Worm (Caenorhabditis elegans) whole organism, young adult: ENCODE data around the gene srlf-15.
A peak's percentile ranks its signal among the peaks of the same experiment; 100 is the strongest.

Experiments
- B0336.3 ChIP-seq: fragments of 200-800 bp; sonication (Bioruptor generic); IDR thresholded peaks from 2 replicates; pipeline ENCODE4 v1.3.6; 2022; ENCODE audit warnings: missing genetic modification characterization, missing compliant biosample characterization
- F22D6.2 ChIP-seq: sonication (generic microtip); optimal IDR thresholded peaks from 2 replicates; lab custom pipeline; 2016; ENCODE audit warnings: mild to moderate bottlenecking, missing genetic modification characterization, missing compliant biosample characterization
- F33H1.4 ChIP-seq: fragments of 200-800 bp; sonication (Bioruptor generic); IDR thresholded peaks from 2 replicates; pipeline ENCODE4 v1.3.6; 2022; ENCODE audit warnings: missing genetic modification reagents, missing genetic modification characterization, missing compliant biosample characterization
- F55B11.4 ChIP-seq: sonication (generic microtip); optimal IDR thresholded peaks from 2 replicates; lab custom pipeline; 2016; ENCODE audit warnings: missing compliant biosample characterization, missing genetic modification characterization, borderline replicate concordance; ENCODE audit not compliant: insufficient read depth
- Y53F4B.3 ChIP-seq: fragments of 200-800 bp; sonication (Bioruptor generic); IDR thresholded peaks from 2 replicates; pipeline ENCODE4 v1.3.6; 2022; ENCODE audit warnings: missing genetic modification reagents, missing genetic modification characterization, missing compliant biosample characterization
- Y79H2A.3 ChIP-seq: fragments of 200-800 bp; sonication (Bioruptor generic); conservative IDR thresholded peaks from 2 replicates; pipeline ENCODE4 v1.3.6; 2022; ENCODE audit warnings: missing genetic modification reagents, missing genetic modification characterization, missing compliant biosample characterization
- ama-1 ChIP-seq, 3 experiments: fragments of 150-350 bp in 1 of 3; sonication (generic microtip) in 2 of 3; optimal IDR thresholded peaks; 2 replicates each; lab custom pipeline; 2014 to 2018; ENCODE audit warnings: missing biosample characterization in 2 of 3, missing genetic modification characterization in 2 of 3, missing genetic modification reagents in 2 of 3
- aptf-2 ChIP-seq: fragments of 200-800 bp; sonication (Bioruptor generic); conservative IDR thresholded peaks from 2 replicates; pipeline ENCODE4 v1.3.6; 2022; ENCODE audit warnings: missing genetic modification reagents, missing genetic modification characterization, missing compliant biosample characterization
- aptf-3 ChIP-seq: fragments of 200-800 bp; sonication (Bioruptor generic); IDR thresholded peaks from 2 replicates; pipeline ENCODE4 v1.3.6; 2022; ENCODE audit warnings: missing genetic modification characterization, missing compliant biosample characterization
- athp-1 ChIP-seq: sonication (generic microtip); optimal IDR thresholded peaks from 2 replicates; lab custom pipeline; 2017; ENCODE audit warnings: mild to moderate bottlenecking, missing genetic modification characterization, missing compliant biosample characterization
- ceh-27 ChIP-seq: fragments of 200-800 bp; sonication (Bioruptor generic); optimal IDR thresholded peaks from 2 replicates; lab custom pipeline; 2018; ENCODE audit warnings: mild to moderate bottlenecking, missing genetic modification characterization, moderate library complexity, missing compliant biosample characterization
- ceh-40 ChIP-seq: fragments of 200-800 bp; sonication (Bioruptor generic); IDR thresholded peaks from 2 replicates; pipeline ENCODE4 v1.3.6; 2022; ENCODE audit warnings: missing genetic modification characterization, missing compliant biosample characterization
- ceh-91 ChIP-seq: fragments of 200-800 bp; sonication (Bioruptor generic); IDR thresholded peaks from 2 replicates; pipeline ENCODE4 v1.3.6; 2022; ENCODE audit warnings: missing genetic modification reagents, missing genetic modification characterization, missing compliant biosample characterization
- egrh-3 ChIP-seq: fragments of 200-800 bp; sonication (Bioruptor generic); IDR thresholded peaks from 2 replicates; pipeline ENCODE4 v1.3.6; 2022; ENCODE audit warnings: missing genetic modification reagents, missing genetic modification characterization, missing compliant biosample characterization
- fkh-3 ChIP-seq: sonication (generic microtip); optimal IDR thresholded peaks from 2 replicates; lab custom pipeline; 2016; ENCODE audit warnings: mild to moderate bottlenecking, missing genetic modification characterization, missing compliant biosample characterization
- him-1 ChIP-seq: sonication (generic microtip); optimal IDR thresholded peaks from 2 replicates; lab custom pipeline; 2016; ENCODE audit warnings: missing genotype, missing genetic modification reagents, missing genetic modification characterization, missing compliant biosample characterization
- hrde-1 ChIP-seq: sonication (generic microtip); optimal IDR thresholded peaks from 2 replicates; lab custom pipeline; 2016; ENCODE audit warnings: missing genetic modification characterization, mild to moderate bottlenecking, missing compliant biosample characterization, moderate library complexity, missing genotype, missing genetic modification reagents, borderline replicate concordance
- hsf-1 ChIP-seq: fragments of 200-800 bp; sonication (Bioruptor generic); IDR thresholded peaks from 2 replicates; pipeline ENCODE4 v1.3.6; 2022; ENCODE audit warnings: missing genetic modification reagents, missing genetic modification characterization, missing compliant biosample characterization
- let-607 ChIP-seq, 2 experiments: fragments of 200-800 bp in 1 of 2; sonication (Bioruptor generic) in 1 of 2; sonication (generic microtip) in 1 of 2; optimal IDR thresholded peaks; 2 replicates each; lab custom pipeline; 2016 to 2018; ENCODE audit warnings: mild to moderate bottlenecking in 2 of 2, missing compliant biosample characterization in 2 of 2, missing genetic modification characterization in 2 of 2, moderate library complexity in 2 of 2, missing genotype in 1 of 2
- lin-35 ChIP-seq, 3 experiments: fragments of 150-350 bp in 2 of 3; sonication (generic microtip) in 1 of 3; optimal IDR thresholded peaks; 2 replicates each; lab custom pipeline; 2014 to 2018; ENCODE audit warnings: missing biosample characterization in 3 of 3, missing genetic modification characterization in 3 of 3, missing genetic modification reagents in 3 of 3
- lin-40 ChIP-seq: sonication (generic microtip); optimal IDR thresholded peaks from 2 replicates; lab custom pipeline; 2016; ENCODE audit warnings: missing genetic modification characterization, mild to moderate bottlenecking, missing compliant biosample characterization, missing genotype, missing genetic modification reagents
- lin-54 ChIP-seq: fragments of 200-800 bp; sonication (Bioruptor generic); optimal IDR thresholded peaks from 2 replicates; lab custom pipeline; 2018; ENCODE audit warnings: mild to moderate bottlenecking, missing genetic modification characterization, missing compliant biosample characterization
- madf-3 ChIP-seq: fragments of 200-800 bp; sonication (Bioruptor generic); IDR thresholded peaks from 2 replicates; pipeline ENCODE4 v1.3.6; 2022; ENCODE audit warnings: missing genetic modification reagents, missing genetic modification characterization, missing compliant biosample characterization
- mcd-1 ChIP-seq: fragments of 200-800 bp; sonication (Bioruptor generic); IDR thresholded peaks from 2 replicates; pipeline ENCODE4 v1.3.6; 2022; ENCODE audit warnings: missing genetic modification reagents, missing genetic modification characterization, missing compliant biosample characterization
- nfya-1 ChIP-seq: sonication (generic microtip); optimal IDR thresholded peaks from 2 replicates; lab custom pipeline; 2017; ENCODE audit warnings: antibody characterized with exemption, missing compliant biosample characterization, missing genetic modification characterization, borderline replicate concordance; ENCODE audit not compliant: insufficient read depth
- nhr-80 ChIP-seq: sonication (generic microtip); optimal IDR thresholded peaks from 2 replicates; lab custom pipeline; 2016; ENCODE audit warnings: missing genetic modification characterization, missing compliant biosample characterization
- pbrm-1 ChIP-seq: fragments of 200-800 bp; sonication (Bioruptor generic); IDR thresholded peaks from 2 replicates; pipeline ENCODE4 v1.3.6; 2022; ENCODE audit warnings: missing genetic modification reagents, missing genetic modification characterization, missing compliant biosample characterization
- sea-2 ChIP-seq: fragments of 200-800 bp; sonication (Bioruptor generic); IDR thresholded peaks from 2 replicates; pipeline ENCODE4 v1.3.6; 2022; ENCODE audit warnings: missing genetic modification characterization, missing compliant biosample characterization
- snpc-3.4 ChIP-seq: sonication (generic microtip); optimal IDR thresholded peaks from 2 replicates; lab custom pipeline; 2017; ENCODE audit warnings: missing genetic modification characterization, mild to moderate bottlenecking, missing compliant biosample characterization, antibody characterized with exemption, moderate library complexity, missing genotype, missing genetic modification reagents
- snpc-4 ChIP-seq, 5 experiments: fragments of 150-350 bp in 1 of 5; sonication (generic microtip) in 4 of 5; optimal IDR thresholded peaks; 2 replicates each; lab custom pipeline; 2014 to 2018; ENCODE audit warnings: missing genetic modification characterization in 5 of 5, missing biosample characterization in 3 of 5, antibody characterized with exemption in 2 of 5, mild to moderate bottlenecking in 2 of 5, missing compliant biosample characterization in 2 of 5, missing genotype in 2 of 5, moderate library complexity in 2 of 5, missing genetic modification reagents in 1 of 5
- tbp1 ChIP-seq: fragments of 200-800 bp; sonication (Bioruptor generic); optimal IDR thresholded peaks from 2 replicates; lab custom pipeline; 2018; ENCODE audit warnings: mild to moderate bottlenecking, missing genetic modification characterization, missing compliant biosample characterization
- tlf-1 ChIP-seq: fragments of 200-800 bp; sonication (Bioruptor generic); optimal IDR thresholded peaks from 2 replicates; lab custom pipeline; 2018; ENCODE audit warnings: mild to moderate bottlenecking, missing genetic modification characterization, missing compliant biosample characterization
- unc-62 ChIP-seq: fragments of 150-350 bp; optimal IDR thresholded peaks from 2 replicates; lab custom pipeline; 2014; ENCODE audit warnings: missing biosample characterization, missing genetic modification reagents, missing genetic modification characterization
- ztf-25 ChIP-seq: fragments of 200-800 bp; sonication (Bioruptor generic); IDR thresholded peaks from 2 replicates; pipeline ENCODE4 v1.3.6; 2022; ENCODE audit warnings: missing genetic modification reagents, missing genetic modification characterization, missing compliant biosample characterization
- ztf-26 ChIP-seq: sonication (generic microtip); optimal IDR thresholded peaks from 2 replicates; lab custom pipeline; 2017; ENCODE audit warnings: missing genetic modification characterization, missing compliant biosample characterization
- ztf-6 ChIP-seq: fragments of 200-800 bp; sonication (Bioruptor generic); IDR thresholded peaks from 2 replicates; pipeline ENCODE4 v1.3.6; 2022; ENCODE audit warnings: missing genetic modification reagents, missing genetic modification characterization, missing compliant biosample characterization

The srlf-15 gene

DNA sequence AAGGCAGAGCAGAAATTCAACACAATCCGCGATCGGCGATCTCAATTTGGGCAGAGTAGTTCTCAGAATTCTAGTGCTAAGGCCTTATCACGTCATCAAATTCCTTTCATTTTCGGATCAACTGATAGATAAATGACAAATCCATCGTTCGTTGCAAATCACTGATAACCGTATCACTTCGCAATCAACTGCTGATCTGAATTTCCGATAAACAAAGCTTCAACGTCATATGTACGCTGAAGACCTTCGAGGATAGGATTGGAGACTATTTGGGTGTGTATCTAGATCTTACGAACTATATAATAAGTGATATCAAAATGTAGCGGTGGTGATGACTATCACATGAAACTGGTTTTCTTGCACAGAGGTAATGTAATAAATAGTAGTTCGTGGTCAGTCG is 21.4 kb downstream of the srlf-15 start:
- TF ChIP-seq fkh-3 (tag; lab: Kevin White, UChicago) (no peak), unc-62 (GFP tag; lab: Kevin White, UChicago) (no peak), sea-2 (GFP tag; lab: Robert Waterston, UW) (no peak), aptf-3 (GFP tag; lab: Robert Waterston, UW) (no peak), ceh-27 (GFP tag; lab: Kevin White, UChicago) (no peak), F55B11.4 (no peak), lin-35 (GFP tag; optimal IDR thresholded peaks at IDR 0.05; lab: Kevin White, UChicago) (no peak), athp-1 (tag; lab: Kevin White, UChicago) (no peak), tbp1 (GFP tag; lab: Kevin White, UChicago) (no peak)

DNA sequence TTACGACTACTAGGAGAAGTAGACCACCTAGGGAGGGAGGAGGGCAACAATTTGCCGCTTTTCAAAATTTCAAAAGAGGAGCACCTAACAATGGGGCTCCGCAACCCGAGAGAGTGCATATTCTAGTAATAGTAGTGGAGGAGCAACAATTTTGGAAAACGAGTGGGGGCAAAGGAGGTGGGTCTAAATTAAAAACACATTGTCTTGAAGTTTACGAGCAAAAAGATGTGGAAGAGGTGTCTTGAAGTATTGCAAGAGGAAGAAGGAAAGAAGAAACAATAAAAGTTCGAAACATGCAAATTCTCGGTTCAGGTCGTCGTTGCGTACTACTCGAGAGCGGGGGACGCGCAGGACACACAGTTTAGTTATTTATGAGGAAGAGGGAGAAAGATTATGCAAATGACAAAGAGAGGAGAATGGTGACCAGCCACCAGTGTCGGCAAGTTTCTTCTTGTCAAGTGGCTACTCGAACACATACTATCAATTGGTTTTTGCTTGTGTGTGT is 28.4 kb downstream of the srlf-15 start:
- TF ChIP-seq Y79H2A.3 (GFP tag; lab: Robert Waterston, UW) (no peak), hsf-1 (GFP tag; lab: Robert Waterston, UW) (0 out of 2 replicates have a peak, but pooled peaks have one; percentile 20)

DNA sequence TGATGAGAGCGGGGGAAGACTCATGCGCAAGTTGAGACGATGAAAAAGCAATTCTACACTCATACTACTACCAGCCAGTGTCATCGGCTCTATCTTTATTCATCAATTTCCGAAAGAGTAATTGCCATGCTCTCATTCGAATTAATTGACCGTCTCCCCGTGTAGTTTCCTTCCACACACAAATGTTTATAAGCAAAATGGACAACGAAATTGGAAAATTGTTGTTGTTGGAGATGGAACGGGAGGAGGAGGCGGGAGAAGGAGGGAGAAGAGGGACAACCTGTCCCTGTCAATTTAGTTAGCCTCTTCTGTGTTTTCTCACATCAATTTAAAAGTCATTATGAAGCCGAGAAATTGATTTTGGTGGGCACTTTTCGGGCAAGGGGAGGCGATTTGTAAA is 36.7 kb downstream of the srlf-15 start:
- no peak for TF ChIP-seq ceh-40
- no peak for TF ChIP-seq Y53F4B.3 (GFP tag; lab: Robert Waterston, UW)
- TF ChIP-seq nhr-80 (tag; lab: Kevin White, UChicago): no peak
- no peak for TF ChIP-seq let-607 (tag; optimal IDR thresholded peaks at IDR 0.05; lab: Kevin White, UChicago)

- TF ChIP-seq ama-1 (optimal IDR thresholded peaks at IDR 0.05; lab: Kevin White, UChicago) (no peak), ama-1 (GFP tag; optimal IDR thresholded peaks at IDR 0.05; lab: Kevin White, UChicago) (no peak)
- TF ChIP-seq, all 124 proteins: peak for 0
Measured at ce11 chrII:11076550-11076949, 40.7 kb downstream of the srlf-15 start.

- TF ChIP-seq aptf-3 (GFP tag; lab: Robert Waterston, UW): no peak
- TF ChIP-seq snpc-3.4 (tag; lab: Kevin White, UChicago): no peak
- no peak for TF ChIP-seq ztf-26 (tag; lab: Kevin White, UChicago)
- no peak for TF ChIP-seq lin-35 (GFP tag; optimal IDR thresholded peaks at IDR 0.05; lab: Kevin White, UChicago)
- no peak for TF ChIP-seq tlf-1 (GFP tag; lab: Kevin White, UChicago)
- TF ChIP-seq unc-62 (GFP tag; lab: Kevin White, UChicago): no peak
- TF ChIP-seq ztf-6 (GFP tag; lab: Robert Waterston, UW): no peak
- no peak for TF ChIP-seq him-1 (tag; lab: Kevin White, UChicago)
Measured at ce11 chrII:11086770-11087169, 50.9 kb downstream of the srlf-15 start.

DNA sequence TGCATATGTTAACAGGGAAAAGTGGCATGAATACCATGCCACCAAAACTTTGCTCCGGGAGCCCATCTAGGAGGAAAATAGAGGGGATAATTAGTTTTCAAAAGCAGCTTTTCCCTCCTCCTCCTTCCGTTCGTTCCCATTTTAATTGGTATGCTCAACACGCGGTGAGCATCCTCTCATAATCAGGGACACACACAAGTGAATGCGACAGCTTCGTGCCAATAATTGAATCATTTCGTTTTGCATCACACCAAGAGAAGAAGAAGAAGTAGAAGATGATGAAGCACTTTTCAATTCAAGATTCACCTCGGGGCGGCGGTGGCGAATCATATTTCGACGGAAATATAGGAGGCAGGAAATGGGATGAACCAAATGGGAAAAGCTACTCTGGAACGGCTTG is 52.3 kb downstream of the srlf-15 start:
- TF ChIP-seq mcd-1 (GFP tag; lab: Robert Waterston, UW): no peak
- TF ChIP-seq nfya-1 (tag; lab: Kevin White, UChicago): no peak
- no peak for TF ChIP-seq B0336.3 (GFP tag; lab: Robert Waterston, UW)
- no peak for TF ChIP-seq pbrm-1 (GFP tag; lab: Robert Waterston, UW)
- no peak for TF ChIP-seq ztf-25 (GFP tag; lab: Robert Waterston, UW)
- no peak for TF ChIP-seq snpc-4 (GFP tag; optimal IDR thresholded peaks at IDR 0.05; lab: Kevin White, UChicago)
- no peak for TF ChIP-seq snpc-4 (tag; optimal IDR thresholded peaks at IDR 0.05; lab: Kevin White, UChicago)
- TF ChIP-seq hrde-1 (tag; lab: Kevin White, UChicago): no peak
- no peak for TF ChIP-seq F33H1.4 (GFP tag; lab: Robert Waterston, UW)
- no peak for TF ChIP-seq egrh-3 (GFP tag; lab: Robert Waterston, UW)
- TF ChIP-seq ceh-91 (GFP tag; lab: Robert Waterston, UW): no peak
- TF ChIP-seq F22D6.2 (tag; lab: Kevin White, UChicago): no peak
- no peak for TF ChIP-seq Y79H2A.3 (GFP tag; lab: Robert Waterston, UW)
- no peak for TF ChIP-seq aptf-2 (GFP tag; lab: Robert Waterston, UW)
- TF ChIP-seq madf-3 (GFP tag; lab: Robert Waterston, UW): no peak
- no peak for TF ChIP-seq ceh-27 (GFP tag; lab: Kevin White, UChicago)
- TF ChIP-seq ztf-6 (GFP tag; lab: Robert Waterston, UW): no peak
- no peak for TF ChIP-seq lin-54 (GFP tag; lab: Kevin White, UChicago)
- TF ChIP-seq lin-40: no peak
